Worm (Caenorhabditis elegans) whole organism, young adult: ENCODE results near the gene Y7A5A.20.

ENCODE experiments used
- F22D6.2 ChIP-seq: sonication (generic microtip); optimal IDR thresholded peaks from 2 replicates; lab custom pipeline; 2016; ENCODE audit warnings: mild to moderate bottlenecking, missing genetic modification characterization, missing compliant biosample characterization
- F57A8.1 ChIP-seq: fragments of 200-800 bp; sonication (Bioruptor generic); optimal IDR thresholded peaks from 2 replicates; lab custom pipeline; 2018; ENCODE audit warnings: mild to moderate bottlenecking, missing genetic modification characterization, moderate library complexity, missing compliant biosample characterization
- ama-1 ChIP-seq, 3 experiments: fragments of 150-350 bp in 1 of 3; sonication (generic microtip) in 2 of 3; optimal IDR thresholded peaks; 2 replicates each; lab custom pipeline; 2014 to 2018; ENCODE audit warnings: missing biosample characterization in 2 of 3, missing genetic modification characterization in 2 of 3, missing genetic modification reagents in 2 of 3
- aptf-2 ChIP-seq: fragments of 200-800 bp; sonication (Bioruptor generic); conservative IDR thresholded peaks from 2 replicates; pipeline ENCODE4 v1.3.6; 2022; ENCODE audit warnings: missing genetic modification reagents, missing genetic modification characterization, missing compliant biosample characterization
- bed-1 ChIP-seq: fragments of 200-800 bp; sonication (Bioruptor generic); IDR thresholded peaks from 2 replicates; pipeline ENCODE4 v1.3.6; 2022; ENCODE audit warnings: missing genetic modification reagents, missing genetic modification characterization, missing compliant biosample characterization
- cebp-1 ChIP-seq, 2 experiments: fragments of 200-800 bp in 1 of 2; sonication (Bioruptor generic) in 1 of 2; sonication (generic microtip) in 1 of 2; IDR thresholded peaks in 1 of 2; optimal IDR thresholded peaks in 1 of 2; 2 replicates each; pipeline versions ENCODE4 v1.3.6 to Lab custom; 2017 to 2022; ENCODE audit warnings: missing compliant biosample characterization in 2 of 2, missing genetic modification characterization in 2 of 2, mild to moderate bottlenecking in 1 of 2, missing genetic modification reagents in 1 of 2, moderate library complexity in 1 of 2
- dpl-1 ChIP-seq: fragments of 150-350 bp; optimal IDR thresholded peaks from 2 replicates; lab custom pipeline; 2014; ENCODE audit warnings: missing biosample characterization, missing genetic modification reagents, missing genetic modification characterization
- lin-40 ChIP-seq: sonication (generic microtip); optimal IDR thresholded peaks from 2 replicates; lab custom pipeline; 2016; ENCODE audit warnings: missing genetic modification characterization, mild to moderate bottlenecking, missing compliant biosample characterization, missing genotype, missing genetic modification reagents
- lir-1 ChIP-seq: fragments of 200-800 bp; sonication (Bioruptor generic); conservative IDR thresholded peaks from 2 replicates; pipeline ENCODE4 v1.3.6; 2022; ENCODE audit warnings: missing genetic modification reagents, missing genetic modification characterization, missing compliant biosample characterization
- madf-6 ChIP-seq: fragments of 200-800 bp; sonication (Bioruptor generic); IDR thresholded peaks from 2 replicates; pipeline ENCODE4 v1.3.6; 2022; ENCODE audit warnings: missing genetic modification reagents, missing genetic modification characterization, missing compliant biosample characterization
- madf-8 ChIP-seq: fragments of 200-800 bp; sonication (Bioruptor generic); conservative IDR thresholded peaks from 2 replicates; pipeline ENCODE4 v1.3.6; 2022; ENCODE audit warnings: missing genetic modification reagents, missing genetic modification characterization, missing compliant biosample characterization
- sea-2 ChIP-seq: fragments of 200-800 bp; sonication (Bioruptor generic); IDR thresholded peaks from 2 replicates; pipeline ENCODE4 v1.3.6; 2022; ENCODE audit warnings: missing genetic modification characterization, missing compliant biosample characterization
- snpc-4 ChIP-seq, 5 experiments: fragments of 150-350 bp in 1 of 5; sonication (generic microtip) in 4 of 5; optimal IDR thresholded peaks; 2 replicates each; lab custom pipeline; 2014 to 2018; ENCODE audit warnings: missing genetic modification characterization in 5 of 5, missing biosample characterization in 3 of 5, antibody characterized with exemption in 2 of 5, mild to moderate bottlenecking in 2 of 5, missing compliant biosample characterization in 2 of 5, missing genotype in 2 of 5, moderate library complexity in 2 of 5, missing genetic modification reagents in 1 of 5

- TF ChIP-seq madf-6 (GFP tag; lab: Robert Waterston, UW), result no peak
- no peak for TF ChIP-seq madf-8
- TF ChIP-seq sea-2 (GFP tag; lab: Robert Waterston, UW), result no peak
- TF ChIP-seq ama-1 (optimal IDR thresholded peaks at IDR 0.05; lab: Kevin White, UChicago), result no peak
- TF ChIP-seq ama-1 (GFP tag; optimal IDR thresholded peaks at IDR 0.05; lab: Kevin White, UChicago), result no peak
- TF ChIP-seq F57A8.1 (GFP tag; lab: Kevin White, UChicago), result no peak
- no peak for TF ChIP-seq snpc-4 (GFP tag; optimal IDR thresholded peaks at IDR 0.05; lab: Kevin White, UChicago)
- no peak for TF ChIP-seq snpc-4 (tag; optimal IDR thresholded peaks at IDR 0.05; lab: Kevin White, UChicago)
- TF ChIP-seq aptf-2 (GFP tag; lab: Robert Waterston, UW), result no peak
- no peak for TF ChIP-seq F22D6.2
- no peak for TF ChIP-seq cebp-1 (GFP tag; IDR thresholded peaks at IDR 0.05; lab: Robert Waterston, UW)
- no peak for TF ChIP-seq cebp-1 (tag; optimal IDR thresholded peaks at IDR 0.05; lab: Kevin White, UChicago)
- TF ChIP-seq lir-1 (GFP tag; lab: Robert Waterston, UW), result no peak
- TF ChIP-seq dpl-1 (GFP tag; lab: Kevin White, UChicago), result no peak
- TF ChIP-seq bed-1 (GFP tag; lab: Robert Waterston, UW), result no peak
- TF ChIP-seq lin-40, result no peak
Measured at ce11 chrX:15794977-15795376, 33.2 kb upstream of the Y7A5A.20 start, which contains the start of gene Y7A5A.10.
